Fruit fly (Drosophila melanogaster): ENCODE data around the gene Rbp9.

The Rbp9 gene

dm6 chr2L:2972439-2972936 is 17.9 kb downstream of the Rbp9 start, which contains the start of the genes Rrp1 and gammaTub23C (continued):
- no peak for TF ChIP-seq aop (GFP tag; IDR thresholded peaks at IDR 0.05)
- peak; percentile 72 for TF ChIP-seq CG15514 (GFP tag; optimal IDR thresholded peaks at IDR 0.05)
- TF ChIP-seq fd3F (GFP tag; optimal IDR thresholded peaks at IDR 0.05) = peak; percentile 83
- TF ChIP-seq B-H1 (GFP tag; IDR thresholded peaks at IDR 0.05) = peak; percentile 82
- peak; percentile 78; the same call in 1 of the 2 replicates for TF ChIP-seq CG32767 (GFP tag; IDR thresholded peaks at IDR 0.05)
- TF ChIP-seq Scr (GFP tag; IDR thresholded peaks at IDR 0.05; ENCODE audit: partially characterized antibody) = no peak
- TF ChIP-seq eyg (GFP tag; optimal IDR thresholded peaks at IDR 0.05) = peak; percentile 35
- TF ChIP-seq CG9727 (GFP tag; optimal IDR thresholded peaks at IDR 0.05) = peak; percentile 95
- peak; percentile 67; the same call in 1 of the 2 replicates for TF ChIP-seq rib (GFP tag; IDR thresholded peaks at IDR 0.05)
- no peak for TF ChIP-seq repo (GFP tag; optimal IDR thresholded peaks at IDR 0.05)
- peak; percentile 88 for TF ChIP-seq Gug (GFP tag; IDR thresholded peaks at IDR 0.05)
- peak; percentile 74 for TF ChIP-seq wor (GFP tag; IDR thresholded peaks at IDR 0.05)
- TF ChIP-seq lmd (GFP tag; IDR thresholded peaks at IDR 0.05) = peak; percentile 90
- peak; percentile 87 for TF ChIP-seq CG18476 (GFP tag; optimal IDR thresholded peaks at IDR 0.05)
- peak; percentile 36 for TF ChIP-seq Elba2 (GFP tag; optimal IDR thresholded peaks at IDR 0.05)
- TF ChIP-seq Lim3 (GFP tag; IDR thresholded peaks at IDR 0.05) = peak; percentile 68; the same call in 1 of the 2 replicates
- TF ChIP-seq HmgZ (tag; optimal IDR thresholded peaks at IDR 0.05) = peak; percentile 78
- TF ChIP-seq MTF-1 (GFP tag; optimal IDR thresholded peaks at IDR 0.05; ENCODE audit: borderline replicate concordance) = peak; percentile 43
- TF ChIP-seq cas (GFP tag; IDR thresholded peaks at IDR 0.05) = peak; percentile 60; the same call in 1 of the 2 replicates
- peak; percentile 78 for TF ChIP-seq ara (GFP tag; IDR thresholded peaks at IDR 0.05)
- peak; percentile 59; the same call in 1 of the 2 replicates for TF ChIP-seq Drgx (GFP tag; IDR thresholded peaks at IDR 0.05)
- TF ChIP-seq CG2116 (GFP tag; optimal IDR thresholded peaks at IDR 0.05) = peak; percentile 83
- TF ChIP-seq CG1792 (GFP tag; optimal IDR thresholded peaks at IDR 0.05) = peak; percentile 56
- peak; percentile 75 for TF ChIP-seq Nf-YB (GFP tag; optimal IDR thresholded peaks at IDR 0.05)
- TF ChIP-seq Trl (optimal IDR thresholded peaks at IDR 0.05) = peak in 1 of 2 experiments; percentile 3
- peak; percentile 73 for TF ChIP-seq Trl (GFP tag; optimal IDR thresholded peaks at IDR 0.05)
- peak; percentile 88 for TF ChIP-seq PHDP (tag; optimal IDR thresholded peaks at IDR 0.05)
- TF ChIP-seq CG4328 (GFP tag; optimal IDR thresholded peaks at IDR 0.05) = peak; percentile 84
- peak; percentile 86 for TF ChIP-seq tgo (GFP tag; IDR thresholded peaks at IDR 0.05)
- peak; percentile 72 for TF ChIP-seq CG14667 (GFP tag; IDR thresholded peaks at IDR 0.05)
- TF ChIP-seq ab (GFP tag; optimal IDR thresholded peaks at IDR 0.05) = peak; percentile 48
- TF ChIP-seq CG6683 (GFP tag; optimal IDR thresholded peaks at IDR 0.05) = peak; percentile 52
- peak; percentile 72 for TF ChIP-seq CG10366 (GFP tag; IDR thresholded peaks at IDR 0.05)
- peak; percentile 41 for TF ChIP-seq CG31365 (tag; optimal IDR thresholded peaks at IDR 0.05)
- TF ChIP-seq CG33213 (GFP tag; optimal IDR thresholded peaks at IDR 0.05) = peak; percentile 34
- peak; percentile 6 for TF ChIP-seq HmgD (GFP tag; optimal IDR thresholded peaks at IDR 0.05)
- TF ChIP-seq CG10654 (GFP tag; optimal IDR thresholded peaks at IDR 0.05) = peak; percentile 86
- 0 out of 2 replicates have a peak, but pooled peaks have one; percentile 17 for TF ChIP-seq toy (GFP tag; IDR thresholded peaks at IDR 0.05)
- TF ChIP-seq pfk (GFP tag; optimal IDR thresholded peaks at IDR 0.05) = peak; percentile 16
- TF ChIP-seq Hand (GFP tag; optimal IDR thresholded peaks at IDR 0.05) = peak; percentile 75
- peak; percentile 94 for TF ChIP-seq CG12391 (tag; optimal IDR thresholded peaks at IDR 0.05)
- TF ChIP-seq fd64A (GFP tag; optimal IDR thresholded peaks at IDR 0.05) = peak; percentile 46
- TF ChIP-seq D (optimal IDR thresholded peaks at IDR 0.05) = no peak
- peak; percentile 88 for TF ChIP-seq D (GFP tag; optimal IDR thresholded peaks at IDR 0.05)
- TF ChIP-seq CG6791 (GFP tag; IDR thresholded peaks at IDR 0.05; ENCODE audit: partially characterized antibody) = no peak
- peak; percentile 63 for TF ChIP-seq pnt (GFP tag; optimal IDR thresholded peaks at IDR 0.05)
- peak; percentile 70 for TF ChIP-seq Sry-δ (GFP tag; optimal IDR thresholded peaks at IDR 0.05)
- peak; percentile 83 for TF ChIP-seq B-H2 (GFP tag; optimal IDR thresholded peaks at IDR 0.05)
- peak; percentile 63 for TF ChIP-seq jing (GFP tag; optimal IDR thresholded peaks at IDR 0.05)
- no peak for TF ChIP-seq Tbp (GFP tag; optimal IDR thresholded peaks at IDR 0.05)
- no peak for TF ChIP-seq knrl (GFP tag; IDR thresholded peaks at IDR 0.05; ENCODE audit: partially characterized antibody)

Data from whole organism, embryonic.